Worm (Caenorhabditis elegans) whole organism, L4 larva: ENCODE data around the gene Y55F3AM.11.

ENCODE experiments used
- D1046.2 ChIP-seq: fragments of 200-800 bp; sonication (Bioruptor generic); IDR thresholded peaks from 2 replicates; pipeline ENCODE4 v1.3.6; 2022; ENCODE audit warnings: missing genetic modification characterization, missing compliant biosample characterization
- Y48G9A.11 ChIP-seq: fragments of 200-800 bp; sonication (Bioruptor generic); IDR thresholded peaks from 2 replicates; pipeline ENCODE4 v1.3.6; 2022; ENCODE audit warnings: missing genetic modification reagents, missing genetic modification characterization, missing compliant biosample characterization
- Y5F2A.4 ChIP-seq: fragments of 200-800 bp; sonication (Bioruptor generic); optimal IDR thresholded peaks from 2 replicates; lab custom pipeline; 2018; ENCODE audit warnings: mild to moderate bottlenecking, missing genetic modification characterization, missing compliant biosample characterization
- aha-1 ChIP-seq: fragments of 150-350 bp; peaks from one replicate; lab custom pipeline; 2014; ENCODE audit warnings: missing biosample characterization, missing genetic modification characterization
- ama-1 ChIP-seq: fragments of 150-350 bp; optimal IDR thresholded peaks from 2 replicates; lab custom pipeline; 2014; ENCODE audit warnings: inconsistent platforms, mixed read lengths
- attf-4 ChIP-seq: sonication (generic microtip); optimal IDR thresholded peaks from 3 replicates; lab custom pipeline; 2017; ENCODE audit warnings: missing biosample characterization, missing genetic modification characterization
- ceh-32 ChIP-seq: sonication (generic microtip); optimal IDR thresholded peaks from 2 replicates; lab custom pipeline; 2016; ENCODE audit warnings: mild to moderate bottlenecking, missing genetic modification characterization, missing compliant biosample characterization; ENCODE audit not compliant: poor library complexity
- ceh-82 ChIP-seq: sonication (generic microtip); optimal IDR thresholded peaks from 2 replicates; lab custom pipeline; 2017; ENCODE audit warnings: missing biosample characterization, missing genetic modification characterization
- cey-2 ChIP-seq: sonication (generic microtip); optimal IDR thresholded peaks from 3 replicates; lab custom pipeline; 2017; ENCODE audit warnings: missing genetic modification characterization, mild to moderate bottlenecking, missing compliant biosample characterization, antibody characterized with exemption, borderline replicate concordance; ENCODE audit not compliant: insufficient read depth
- daf-16 ChIP-seq, 3 experiments: sonication (generic microtip); optimal IDR thresholded peaks; 2 replicates each; lab custom pipeline; 2016 to 2017; ENCODE audit warnings: missing genetic modification characterization in 3 of 3, missing genetic modification reagents in 3 of 3, mild to moderate bottlenecking in 2 of 3, missing compliant biosample characterization in 2 of 3, missing biosample characterization in 1 of 3, moderate library complexity in 1 of 3
- daf-19 ChIP-seq: fragments of 200-800 bp; sonication (Bioruptor generic); conservative IDR thresholded peaks from 2 replicates; pipeline ENCODE4 v1.3.6; 2022; ENCODE audit warnings: missing genetic modification characterization, missing compliant biosample characterization
- daf-8 ChIP-seq: fragments of 200-800 bp; sonication (Bioruptor generic); IDR thresholded peaks from 2 replicates; pipeline ENCODE4 v1.3.6; 2022; ENCODE audit warnings: missing genetic modification characterization, missing compliant biosample characterization
- dmd-6 ChIP-seq: fragments of 200-800 bp; sonication (Bioruptor generic); IDR thresholded peaks from 2 replicates; pipeline ENCODE4 v1.3.6; 2022; ENCODE audit warnings: missing genetic modification reagents, missing genetic modification characterization, missing compliant biosample characterization
- dmd-8 ChIP-seq: fragments of 200-800 bp; sonication (Bioruptor generic); IDR thresholded peaks from 2 replicates; pipeline ENCODE4 v1.3.6; 2022; ENCODE audit warnings: missing genetic modification characterization, missing compliant biosample characterization
- dmd-9 ChIP-seq: fragments of 200-800 bp; sonication (Bioruptor generic); IDR thresholded peaks from 2 replicates; pipeline ENCODE4 v1.3.6; 2022; ENCODE audit warnings: missing genetic modification reagents, missing genetic modification characterization, missing compliant biosample characterization
- dve-1 ChIP-seq: sonication (generic microtip); optimal IDR thresholded peaks from 2 replicates; lab custom pipeline; 2017; ENCODE audit warnings: antibody characterized with exemption, mild to moderate bottlenecking, missing genetic modification characterization, missing compliant biosample characterization; ENCODE audit not compliant: insufficient read depth
- egl-43 ChIP-seq: fragments of 200-800 bp; sonication (Bioruptor generic); IDR thresholded peaks from 2 replicates; pipeline ENCODE4 v1.3.6; 2022; ENCODE audit warnings: missing genetic modification reagents, missing genetic modification characterization, missing compliant biosample characterization
- hlh-11 ChIP-seq: fragments of 200-800 bp; sonication (Bioruptor generic); optimal IDR thresholded peaks from 2 replicates; lab custom pipeline; 2018; ENCODE audit warnings: mild to moderate bottlenecking, missing genetic modification characterization, missing compliant biosample characterization
- hmg-1.1 ChIP-seq: fragments of 200-800 bp; sonication (Bioruptor generic); IDR thresholded peaks from 2 replicates; pipeline ENCODE4 v1.3.6; 2022; ENCODE audit warnings: missing genetic modification reagents, missing genetic modification characterization, missing compliant biosample characterization
- lin-38 ChIP-seq: fragments of 200-800 bp; sonication (Bioruptor generic); IDR thresholded peaks from 2 replicates; pipeline ENCODE4 v1.3.6; 2022; ENCODE audit warnings: missing genetic modification reagents, missing genetic modification characterization, missing compliant biosample characterization
- lin-39 ChIP-seq: fragments of 150-350 bp; optimal IDR thresholded peaks from 2 replicates; lab custom pipeline; 2014; ENCODE audit warnings: missing biosample characterization, missing genetic modification reagents, missing genetic modification characterization
- madf-9 ChIP-seq: fragments of 200-800 bp; sonication (Bioruptor generic); conservative IDR thresholded peaks from 2 replicates; pipeline ENCODE4 v1.3.6; 2022; ENCODE audit warnings: missing genetic modification reagents, missing genetic modification characterization, missing compliant biosample characterization
- mdl-1 ChIP-seq, 2 experiments: fragments of 150-350 bp in 1 of 2; sonication (generic microtip) in 1 of 2; optimal IDR thresholded peaks; 2 replicates each; lab custom pipeline; 2014 to 2017; ENCODE audit warnings: missing biosample characterization in 2 of 2, missing genetic modification characterization in 2 of 2
- mdt-29 ChIP-seq: fragments of 200-800 bp; sonication (Bioruptor generic); IDR thresholded peaks from 2 replicates; pipeline ENCODE4 v1.3.6; 2022; ENCODE audit warnings: missing genetic modification reagents, missing genetic modification characterization, missing compliant biosample characterization
- nhr-10 ChIP-seq: fragments of 150-350 bp; optimal IDR thresholded peaks from 2 replicates; lab custom pipeline; 2014; ENCODE audit warnings: missing biosample characterization, missing genetic modification characterization
- nhr-11 ChIP-seq: fragments of 150-350 bp; optimal IDR thresholded peaks from 2 replicates; lab custom pipeline; 2014; ENCODE audit warnings: missing biosample characterization, missing genetic modification characterization
- nhr-237 ChIP-seq: sonication (generic microtip); optimal IDR thresholded peaks from 2 replicates; lab custom pipeline; 2017; ENCODE audit warnings: missing biosample characterization, missing genetic modification characterization
- nhr-28 ChIP-seq: fragments of 150-350 bp; optimal IDR thresholded peaks from 2 replicates; lab custom pipeline; 2014; ENCODE audit warnings: missing biosample characterization, missing genetic modification characterization
- nhr-41 ChIP-seq: fragments of 200-800 bp; sonication (Bioruptor generic); IDR thresholded peaks from 2 replicates; pipeline ENCODE4 v1.3.6; 2022; ENCODE audit warnings: missing genetic modification reagents, missing genetic modification characterization, missing compliant biosample characterization
- nhr-6 ChIP-seq: fragments of 150-350 bp; optimal IDR thresholded peaks from 2 replicates; lab custom pipeline; 2014; ENCODE audit warnings: missing biosample characterization, missing genetic modification characterization
- nhr-77 ChIP-seq: fragments of 150-350 bp; optimal IDR thresholded peaks from 2 replicates; lab custom pipeline; 2014; ENCODE audit warnings: missing biosample characterization, missing genetic modification characterization
- php-3 ChIP-seq: fragments of 200-800 bp; sonication (Bioruptor generic); IDR thresholded peaks from 2 replicates; pipeline ENCODE4 v1.3.6; 2022; ENCODE audit warnings: missing genetic modification reagents, missing genetic modification characterization, missing compliant biosample characterization
- pqm-1 ChIP-seq: sonication (generic microtip); optimal IDR thresholded peaks from 2 replicates; lab custom pipeline; 2017; ENCODE audit warnings: missing biosample characterization, missing genetic modification characterization
- sdz-12 ChIP-seq: fragments of 200-800 bp; sonication (Bioruptor generic); optimal IDR thresholded peaks from 2 replicates; lab custom pipeline; 2018; ENCODE audit warnings: mild to moderate bottlenecking, missing genetic modification characterization, missing compliant biosample characterization
- set-16 ChIP-seq: fragments of 200-800 bp; sonication (Bioruptor generic); IDR thresholded peaks from 2 replicates; pipeline ENCODE4 v1.3.6; 2022; ENCODE audit warnings: missing genetic modification reagents, missing genetic modification characterization, missing compliant biosample characterization
- snpc-1.2 ChIP-seq: fragments of 200-800 bp; sonication (Bioruptor generic); IDR thresholded peaks from 2 replicates; pipeline ENCODE4 v1.3.6; 2022; ENCODE audit warnings: missing genetic modification reagents, missing genetic modification characterization, missing compliant biosample characterization
- snpc-4 ChIP-seq: fragments of 150-350 bp; optimal IDR thresholded peaks from 2 replicates; lab custom pipeline; 2014; ENCODE audit warnings: missing biosample characterization, missing genetic modification characterization
- spr-1 ChIP-seq: sonication (generic microtip); optimal IDR thresholded peaks from 2 replicates; lab custom pipeline; 2016; ENCODE audit warnings: mild to moderate bottlenecking, missing genetic modification characterization, missing compliant biosample characterization
- spr-3 ChIP-seq: fragments of 200-800 bp; sonication (Bioruptor generic); optimal IDR thresholded peaks from 2 replicates; lab custom pipeline; 2018; ENCODE audit warnings: mild to moderate bottlenecking, missing genetic modification characterization, missing compliant biosample characterization
- unc-62 ChIP-seq, 3 experiments: fragments of 150-350 bp in 1 of 3; sonication (generic microtip); optimal IDR thresholded peaks in 2 of 3; peaks in 1 of 3; 1 replicate in 1 of 3; 2 replicates in 2 of 3; lab custom pipeline; 2014 to 2017; ENCODE audit warnings: missing biosample characterization in 3 of 3, missing genetic modification characterization in 3 of 3, missing genetic modification reagents in 3 of 3, missing genotype in 1 of 3
- zag-1 ChIP-seq: fragments of 150-350 bp; optimal IDR thresholded peaks from 2 replicates; lab custom pipeline; 2014; ENCODE audit warnings: missing biosample characterization, missing genetic modification characterization
- zfp-2 ChIP-seq: sonication (generic microtip); optimal IDR thresholded peaks from 2 replicates; lab custom pipeline; 2016; ENCODE audit warnings: mild to moderate bottlenecking, missing genetic modification characterization, missing compliant biosample characterization
- zip-11 ChIP-seq: fragments of 200-800 bp; sonication (Bioruptor generic); IDR thresholded peaks from 2 replicates; pipeline ENCODE4 v1.3.6; 2022; ENCODE audit warnings: missing genetic modification characterization, missing compliant biosample characterization
- ztf-11 ChIP-seq: fragments of 150-350 bp; optimal IDR thresholded peaks from 2 replicates; lab custom pipeline; 2014; ENCODE audit warnings: missing biosample characterization, missing genetic modification characterization
- ztf-7 ChIP-seq: fragments of 150-350 bp; optimal IDR thresholded peaks from 2 replicates; lab custom pipeline; 2014; ENCODE audit warnings: missing biosample characterization, missing genetic modification characterization

Y55F3AM.11 gene

ce11 chrIV:1044287-1044686 is at the start of gene Y55F3AM.11:
Y55F3AM.11 (minus strand) TSS chrIV:1044387.
- TF ChIP-seq daf-8 = no peak
- no peak for TF ChIP-seq sdz-12 (GFP tag; lab: Kevin White, UChicago)
- TF ChIP-seq dve-1 (tag; lab: Kevin White, UChicago) = no peak
- no peak for TF ChIP-seq ceh-32
- TF ChIP-seq nhr-10 = no peak
- no peak for TF ChIP-seq pqm-1 (tag; lab: Kevin White, UChicago)
- no peak for TF ChIP-seq zip-11 (GFP tag; lab: Robert Waterston, UW)
- no peak for TF ChIP-seq nhr-11 (tag; lab: Kevin White, UChicago)
- no peak for TF ChIP-seq zag-1
- TF ChIP-seq set-16 = no peak
- no peak for TF ChIP-seq ceh-82 (tag; lab: Kevin White, UChicago)
- TF ChIP-seq lin-39 (tag; lab: Kevin White, UChicago) = no peak

ce11 chrIV:1086913-1087312 is 42.7 kb upstream of the Y55F3AM.11 start, which contains the start of gene csn-4:
csn-4 (minus strand) TSS chrIV:1087013.
- peak; percentile 4 for TF ChIP-seq spr-3 (GFP tag; lab: Kevin White, UChicago)
- peak; percentile 10 for TF ChIP-seq ama-1
- no peak for TF ChIP-seq aha-1 (tag; lab: Kevin White, UChicago)

ce11 chrIV:1075484-1075883 is 31.3 kb upstream of the Y55F3AM.11 start:
- peak; percentile 10 for TF ChIP-seq hlh-11
- no peak for TF ChIP-seq daf-16 (GFP tag; optimal IDR thresholded peaks at IDR 0.05; lab: Kevin White, UChicago)
- peak; percentile 17 for TF ChIP-seq daf-16 (tag; optimal IDR thresholded peaks at IDR 0.05; lab: Kevin White, UChicago)
- TF ChIP-seq mdl-1 (tag; optimal IDR thresholded peaks at IDR 0.05; lab: Kevin White, UChicago) = no peak
- TF ChIP-seq nhr-28 (tag; lab: Kevin White, UChicago) = peak; percentile 71
- no peak for TF ChIP-seq hmg-1.1 (GFP tag; lab: Robert Waterston, UW)
- peak; percentile 76 for TF ChIP-seq pqm-1 (tag; lab: Kevin White, UChicago)
- no peak for TF ChIP-seq ztf-7 (tag; lab: Kevin White, UChicago)
- no peak for TF ChIP-seq spr-1 (tag; lab: Kevin White, UChicago)
- peak; percentile 65 for TF ChIP-seq nhr-77 (tag; lab: Kevin White, UChicago)
- peak; percentile 40; the same call in 1 of the 2 replicates for TF ChIP-seq php-3 (GFP tag; lab: Robert Waterston, UW)
- TF ChIP-seq dmd-9 (GFP tag; lab: Robert Waterston, UW) = no peak
- TF ChIP-seq nhr-6 = peak; percentile 53
- peak; percentile 12 for TF ChIP-seq dve-1 (tag; lab: Kevin White, UChicago)

ce11 chrIV:1074069-1074468 is 29.9 kb upstream of the Y55F3AM.11 start:
- TF ChIP-seq egl-43 (no peak), mdt-29 (GFP tag; lab: Robert Waterston, UW) (no peak), nhr-41 (GFP tag; lab: Robert Waterston, UW) (no peak), dmd-8 (no peak), lin-38 (no peak), daf-19 (GFP tag; lab: Robert Waterston, UW) (no peak)
- TF ChIP-seq, all 104 proteins: peak for 0

- TF ChIP-seq unc-62 (GFP tag; optimal IDR thresholded peaks at IDR 0.05 in 1 of 2; lab: Kevin White, UChicago) = peak in 1 of 2 experiments; percentile 51
- TF ChIP-seq unc-62 (tag; optimal IDR thresholded peaks at IDR 0.05; lab: Kevin White, UChicago) = no peak
- TF ChIP-seq cey-2 (tag; lab: Kevin White, UChicago) = no peak
- TF ChIP-seq dmd-6 (GFP tag; lab: Robert Waterston, UW) = peak; percentile 86
- no peak for TF ChIP-seq snpc-4
- TF ChIP-seq Y5F2A.4 (GFP tag; lab: Kevin White, UChicago) = no peak
- TF ChIP-seq D1046.2 (GFP tag; lab: Robert Waterston, UW) = no peak
- TF ChIP-seq zag-1 = peak; percentile 43
- TF ChIP-seq nhr-237 (tag; lab: Kevin White, UChicago) = no peak
- no peak for TF ChIP-seq ztf-7 (tag; lab: Kevin White, UChicago)
- TF ChIP-seq lin-38 = peak; percentile 54
- TF ChIP-seq Y48G9A.11 = no peak
- TF ChIP-seq zfp-2 (tag; lab: Kevin White, UChicago) = no peak
- TF ChIP-seq attf-4 (tag; lab: Kevin White, UChicago) = peak; percentile 40
- no peak for TF ChIP-seq spr-3 (GFP tag; lab: Kevin White, UChicago)
- no peak for TF ChIP-seq ztf-11
- TF ChIP-seq snpc-1.2 = 0 out of 2 replicates have a peak, but pooled peaks have one; percentile 46
- TF ChIP-seq madf-9 = 0 out of 2 replicates have a peak, but pooled peaks have one; percentile 26
- peak; percentile 34 for TF ChIP-seq nhr-10
Measured at ce11 chrIV:1070383-1070782, 26.2 kb upstream of the Y55F3AM.11 start.
